Worm (Caenorhabditis elegans) whole organism, L3 larva: Measurements from ENCODE around the gene F35E8.9.
A peak's percentile ranks its signal among the peaks of the same experiment; 100 is the strongest.

Experiments
- ama-1 ChIP-seq: fragments of 150-350 bp; optimal IDR thresholded peaks from 2 replicates; lab custom pipeline; 2018
- ceh-28 ChIP-seq: fragments of 150-350 bp; optimal IDR thresholded peaks from 2 replicates; lab custom pipeline; 2014; ENCODE audit warnings: missing biosample characterization, missing genetic modification reagents, missing genetic modification characterization
- elt-1 ChIP-seq: fragments of 150-350 bp; optimal IDR thresholded peaks from 2 replicates; lab custom pipeline; 2014; ENCODE audit warnings: missing biosample characterization, missing genetic modification characterization
- eor-1 ChIP-seq, 2 experiments: fragments of 150-350 bp; optimal IDR thresholded peaks; 2 replicates each; lab custom pipeline; 2014 to 2018; ENCODE audit warnings: missing biosample characterization in 2 of 2, missing genetic modification characterization in 2 of 2
- fkh-10 ChIP-seq: sonication (generic microtip); optimal IDR thresholded peaks from 2 replicates; lab custom pipeline; 2017; ENCODE audit warnings: missing biosample characterization, missing genetic modification reagents, missing genetic modification characterization
- fos-1 ChIP-seq: fragments of 150-350 bp; optimal IDR thresholded peaks from 2 replicates; lab custom pipeline; 2014; ENCODE audit warnings: missing biosample characterization, missing genetic modification characterization
- pha-4 ChIP-seq: fragments of 150-350 bp; optimal IDR thresholded peaks from 2 replicates; lab custom pipeline; 2014; ENCODE audit warnings: missing biosample characterization, missing genetic modification reagents, missing genetic modification characterization
- pqm-1 ChIP-seq: fragments of 150-350 bp; optimal IDR thresholded peaks from 2 replicates; lab custom pipeline; 2017; ENCODE audit warnings: missing biosample characterization, missing genetic modification characterization, inconsistent platforms
- skn-1 ChIP-seq: fragments of 150-350 bp; optimal IDR thresholded peaks from 2 replicates; lab custom pipeline; 2014; ENCODE audit warnings: missing biosample characterization, missing genetic modification characterization

DNA sequence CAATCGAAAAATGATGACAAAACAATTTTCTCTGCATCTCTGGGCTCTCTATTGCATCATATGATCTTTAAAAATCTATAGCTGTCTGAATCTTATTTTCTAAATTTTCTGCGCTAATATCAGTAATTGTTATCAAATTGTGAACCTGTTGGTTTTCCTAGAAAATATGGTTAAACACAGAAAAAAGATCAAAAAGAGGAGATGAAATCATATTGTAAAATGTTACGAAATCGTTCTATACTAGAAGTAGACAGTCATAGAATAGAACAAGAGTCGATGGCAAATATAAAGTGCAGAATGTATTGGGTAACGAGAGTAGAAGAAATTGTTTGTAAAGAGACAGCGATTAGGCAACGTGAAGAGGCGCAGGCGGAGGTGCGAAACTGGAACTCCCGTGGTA lies 36.7 kb downstream of the F35E8.9 start:
- TF ChIP-seq skn-1 (tag; lab: Kevin White, UChicago) = peak; percentile 97
- TF ChIP-seq fkh-10 (GFP tag; lab: Kevin White, UChicago) = no peak
- peak; percentile 68 for TF ChIP-seq ceh-28 (tag; lab: Kevin White, UChicago)
- no peak for TF ChIP-seq elt-1 (tag; lab: Kevin White, UChicago)
- TF ChIP-seq eor-1 (tag; optimal IDR thresholded peaks at IDR 0.05; lab: Kevin White, UChicago) = no peak
- TF ChIP-seq ama-1 (lab: Kevin White, UChicago) = no peak
- peak; percentile 84 for TF ChIP-seq pha-4
- TF ChIP-seq fos-1 (tag; lab: Kevin White, UChicago) = no peak
- TF ChIP-seq pqm-1 (tag; lab: Kevin White, UChicago) = peak; percentile 62
